Worm (Caenorhabditis elegans): ENCODE measurements around the gene crn-3.

DNA sequence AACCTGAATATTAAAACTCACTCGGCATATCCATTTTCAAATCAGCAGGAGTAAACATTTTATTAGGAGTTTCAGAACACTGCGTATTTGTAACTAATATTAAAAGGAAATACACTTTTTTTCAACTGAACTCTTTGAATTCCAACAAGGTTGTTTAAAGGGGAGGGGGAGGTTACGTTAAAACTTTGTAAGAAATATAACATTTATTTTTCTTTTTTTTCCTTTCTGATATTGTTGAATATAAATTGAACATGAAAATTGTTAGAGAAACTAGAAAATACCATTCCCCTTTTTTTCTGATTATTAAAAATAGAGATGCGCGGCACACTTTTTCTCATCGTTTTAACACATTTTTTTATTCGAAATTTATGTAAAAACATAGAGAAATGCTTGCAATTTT, 10.2 kb downstream of the crn-3 start, which contains the start of gene C14A4.8:
- no peak for TF ChIP-seq pha-4 (tag; optimal IDR thresholded peaks at IDR 0.05)
- no peak for TF ChIP-seq ekl-4 (GFP tag; IDR thresholded peaks at IDR 0.05)
- TF ChIP-seq F22D6.2 (tag; optimal IDR thresholded peaks at IDR 0.05): no peak
- TF ChIP-seq ama-1 (optimal IDR thresholded peaks at IDR 0.05): no peak
- no peak for TF ChIP-seq ama-1 (GFP tag; optimal IDR thresholded peaks at IDR 0.05)
- TF ChIP-seq C06A6.2 (GFP tag; conservative IDR thresholded peaks at IDR 0.05): no peak
- TF ChIP-seq B0261.1 (tag; optimal IDR thresholded peaks at IDR 0.05): no peak
- TF ChIP-seq K12H6.12 (tag; optimal IDR thresholded peaks at IDR 0.05): no peak
- no peak for TF ChIP-seq unc-62 (GFP tag; optimal IDR thresholded peaks at IDR 0.05)
- no peak for TF ChIP-seq sea-2 (GFP tag; IDR thresholded peaks at IDR 0.05)
- no peak for TF ChIP-seq ztf-28 (GFP tag; IDR thresholded peaks at IDR 0.05)
